Worm (Caenorhabditis elegans): ENCODE results near the gene hlh-27.

Gene hlh-27

DNA sequence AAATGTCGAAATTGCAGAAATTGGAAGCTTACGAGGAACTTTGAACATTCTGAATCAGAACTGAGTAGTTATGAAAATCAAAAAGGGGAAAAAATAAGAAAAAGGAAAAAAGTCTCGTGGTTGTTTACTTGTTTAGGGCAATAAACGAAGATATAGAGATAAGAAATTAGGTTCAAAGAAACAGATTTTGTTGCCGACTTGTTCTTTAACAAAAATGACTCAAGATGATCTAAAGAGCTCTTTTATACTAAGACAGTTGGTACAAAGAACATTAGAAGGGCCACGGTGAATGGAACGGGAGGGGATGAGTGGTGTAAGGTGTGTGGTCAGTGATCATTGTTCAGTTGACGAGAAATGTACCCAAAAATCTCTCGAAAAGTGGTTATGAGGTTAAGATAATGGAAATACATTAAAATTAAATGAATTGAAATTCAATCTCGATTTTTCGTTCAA lies 7.5 kb upstream of the hlh-27 start, which contains the start of gene acdh-2:
Gene acdh-2 (minus strand): TSS at position 51 of the 453 bp plus-strand sequence.
- no peak for TF ChIP-seq pha-4 (tag; optimal IDR thresholded peaks at IDR 0.05)
- TF ChIP-seq hmg-11 (tag; optimal IDR thresholded peaks at IDR 0.05) = no peak
- no peak for TF ChIP-seq nhr-11 (tag; optimal IDR thresholded peaks at IDR 0.05)
- TF ChIP-seq nhr-43 (tag; optimal IDR thresholded peaks at IDR 0.05; ENCODE audit: poor library complexity, severe bottlenecking) = peak; percentile 18
- TF ChIP-seq ceh-9 (tag; optimal IDR thresholded peaks at IDR 0.05) = no peak
- TF ChIP-seq unc-62 (GFP tag; optimal IDR thresholded peaks at IDR 0.05) = no peak
- TF ChIP-seq nhr-67 (tag; optimal IDR thresholded peaks at IDR 0.05) = no peak
- TF ChIP-seq egl-27 (tag; optimal IDR thresholded peaks at IDR 0.05) = no peak
- no peak for TF ChIP-seq lin-15B (tag; optimal IDR thresholded peaks at IDR 0.05)
- TF ChIP-seq pqm-1 (tag; optimal IDR thresholded peaks at IDR 0.05) = no peak
- peak; percentile 35 for TF ChIP-seq nfya-1 (tag; optimal IDR thresholded peaks at IDR 0.05; ENCODE audit: insufficient read depth)

ce11 chrII:5544764-5545163 lies 4.8 kb upstream of the hlh-27 start, which contains the start of gene ins-13:
TSS of gene ins-13 (minus strand) at chrII:5544864.
- no peak for TF ChIP-seq elt-1 (tag; optimal IDR thresholded peaks at IDR 0.05)
- TF ChIP-seq R02D3.7 (tag; optimal IDR thresholded peaks at IDR 0.05) = no peak
- TF ChIP-seq ceh-9 (tag; optimal IDR thresholded peaks at IDR 0.05) = no peak
- no peak for TF ChIP-seq egl-5 (tag; optimal IDR thresholded peaks at IDR 0.05)

ce11 chrII:5544145-5544515 lies 4.1 kb upstream of the hlh-27 start:
- TF ChIP-seq sea-2 (GFP tag; optimal IDR thresholded peaks at IDR 0.05) (no peak), pha-4 (tag; optimal IDR thresholded peaks at IDR 0.05) (peak; percentile 81), mml-1 (tag; optimal IDR thresholded peaks at IDR 0.05) (no peak), ceh-9 (tag; optimal IDR thresholded peaks at IDR 0.05) (no peak), snpc-4 (tag; optimal IDR thresholded peaks at IDR 0.05) (peak; percentile 99), elt-1 (tag; optimal IDR thresholded peaks at IDR 0.05) (no peak), fkh-10 (GFP tag; optimal IDR thresholded peaks at IDR 0.05) (no peak), skn-1 (tag; optimal IDR thresholded peaks at IDR 0.05) (peak; percentile 57), elt-2 (tag; optimal IDR thresholded peaks at IDR 0.05) (peak; percentile 84), nhr-67 (tag; optimal IDR thresholded peaks at IDR 0.05) (no peak), ceh-28 (tag; optimal IDR thresholded peaks at IDR 0.05) (peak; percentile 58), egl-5 (tag; optimal IDR thresholded peaks at IDR 0.05) (peak; percentile 60), nfya-1 (tag; optimal IDR thresholded peaks at IDR 0.05; ENCODE audit: insufficient read depth) (peak; percentile 80), unc-39 (tag; optimal IDR thresholded peaks at IDR 0.05) (no peak), lin-15B (tag; optimal IDR thresholded peaks at IDR 0.05) (peak; percentile 26), ceh-82 (tag; optimal IDR thresholded peaks at IDR 0.05) (no peak), nhr-23 (tag; optimal IDR thresholded peaks at IDR 0.05) (peak; percentile 55), zag-1 (tag; optimal IDR thresholded peaks at IDR 0.05) (no peak), nhr-25 (tag; optimal IDR thresholded peaks at IDR 0.05) (peak; percentile 60), lin-39 (tag; optimal IDR thresholded peaks at IDR 0.05) (peak; percentile 72), nhr-43 (tag; optimal IDR thresholded peaks at IDR 0.05; ENCODE audit: poor library complexity, severe bottlenecking) (peak; percentile 63), unc-62 (GFP tag; optimal IDR thresholded peaks at IDR 0.05) (peak; percentile 51), jun-1 (tag; optimal IDR thresholded peaks at IDR 0.05) (peak; percentile 41), ama-1 (optimal IDR thresholded peaks at IDR 0.05) (peak; percentile 99), pqm-1 (tag; optimal IDR thresholded peaks at IDR 0.05) (peak; percentile 31)

DNA sequence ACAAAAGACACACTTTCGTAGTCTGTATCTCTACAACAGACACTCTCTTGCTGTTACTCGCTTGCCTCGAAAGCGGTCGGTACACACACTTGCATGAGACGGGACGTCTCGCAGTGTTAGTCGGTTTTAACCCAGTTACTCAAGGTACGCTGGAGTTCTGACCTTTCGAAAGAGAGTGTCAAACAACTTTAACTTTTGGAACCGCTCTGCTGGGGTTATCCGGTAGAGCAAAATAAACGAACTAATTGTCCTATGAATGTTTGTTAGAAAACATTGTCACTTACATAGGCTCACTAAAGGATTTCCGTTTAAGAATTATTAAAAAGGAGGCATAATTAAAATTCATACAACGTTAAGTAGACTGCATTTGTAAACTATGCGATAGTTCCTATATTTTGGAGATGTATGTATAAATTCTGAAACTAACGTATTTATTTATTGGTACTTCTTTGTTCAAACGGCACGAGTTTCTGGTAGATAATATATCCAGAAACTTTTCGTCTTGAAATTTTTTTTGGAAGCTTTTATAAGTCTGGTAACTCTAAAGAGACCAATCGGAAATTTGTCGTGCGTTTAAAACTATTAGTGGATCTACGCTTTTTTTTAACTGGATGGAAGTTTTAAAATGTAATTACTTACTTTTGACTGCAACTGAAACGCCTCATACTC lies 3.6 kb upstream of the hlh-27 start:
- TF ChIP-seq mdl-1 (tag; optimal IDR thresholded peaks at IDR 0.05) = peak; percentile 29
- TF ChIP-seq fkh-10 (GFP tag; optimal IDR thresholded peaks at IDR 0.05) = peak; percentile 99
- peak; percentile 98 for TF ChIP-seq jun-1 (tag; optimal IDR thresholded peaks at IDR 0.05)
- TF ChIP-seq skn-1 (tag; optimal IDR thresholded peaks at IDR 0.05) = peak; percentile 95
- TF ChIP-seq sea-2 (GFP tag; optimal IDR thresholded peaks at IDR 0.05) = no peak
- peak; percentile 99 for TF ChIP-seq nhr-25 (tag; optimal IDR thresholded peaks at IDR 0.05)
- peak; percentile 93 for TF ChIP-seq zag-1 (tag; optimal IDR thresholded peaks at IDR 0.05)
- TF ChIP-seq R02D3.7 (tag; optimal IDR thresholded peaks at IDR 0.05) = peak; percentile 90
- TF ChIP-seq lin-15B (tag; optimal IDR thresholded peaks at IDR 0.05) = peak; percentile 85
- TF ChIP-seq nhr-67 (tag; optimal IDR thresholded peaks at IDR 0.05) = peak; percentile 53
- peak; percentile 95 for TF ChIP-seq fkh-2 (tag; optimal IDR thresholded peaks at IDR 0.05)
- TF ChIP-seq unc-62 (GFP tag; optimal IDR thresholded peaks at IDR 0.05) = peak; percentile 81
- no peak for TF ChIP-seq mml-1 (tag; optimal IDR thresholded peaks at IDR 0.05)
- TF ChIP-seq nhr-11 (tag; optimal IDR thresholded peaks at IDR 0.05) = peak; percentile 95
- TF ChIP-seq pqm-1 (tag; optimal IDR thresholded peaks at IDR 0.05) = peak; percentile 94
- TF ChIP-seq ceh-82 (tag; optimal IDR thresholded peaks at IDR 0.05) = peak; percentile 95
- peak; percentile 99 for TF ChIP-seq pha-4 (tag; optimal IDR thresholded peaks at IDR 0.05)
- TF ChIP-seq ztf-4 (tag; optimal IDR thresholded peaks at IDR 0.05) = peak; percentile 91
- no peak for TF ChIP-seq nhr-12 (tag; optimal IDR thresholded peaks at IDR 0.05)
- peak; percentile 94 for TF ChIP-seq ceh-28 (tag; optimal IDR thresholded peaks at IDR 0.05)
- peak; percentile 100 for TF ChIP-seq ama-1 (optimal IDR thresholded peaks at IDR 0.05)
- TF ChIP-seq nhr-76 (tag; optimal IDR thresholded peaks at IDR 0.05) = peak; percentile 52
- peak; percentile 100 for TF ChIP-seq snpc-4 (tag; optimal IDR thresholded peaks at IDR 0.05)
- peak; percentile 67 for TF ChIP-seq daf-12 (tag; optimal IDR thresholded peaks at IDR 0.05)
- peak; percentile 97 for TF ChIP-seq nfya-1 (tag; optimal IDR thresholded peaks at IDR 0.05; ENCODE audit: insufficient read depth)
- peak; percentile 88 for TF ChIP-seq aly-2 (tag; optimal IDR thresholded peaks at IDR 0.05)
- peak; percentile 44 for TF ChIP-seq ZK546.5 (tag; optimal IDR thresholded peaks at IDR 0.05)
- peak; percentile 97 for TF ChIP-seq elt-2 (tag; optimal IDR thresholded peaks at IDR 0.05)
- peak; percentile 97 for TF ChIP-seq lin-39 (tag; optimal IDR thresholded peaks at IDR 0.05)
- TF ChIP-seq nhr-237 (tag; optimal IDR thresholded peaks at IDR 0.05) = peak; percentile 57
- TF ChIP-seq nhr-77 (tag; optimal IDR thresholded peaks at IDR 0.05) = peak; percentile 93
- TF ChIP-seq elt-1 (tag; optimal IDR thresholded peaks at IDR 0.05) = peak; percentile 54
- peak; percentile 61 for TF ChIP-seq ztf-11 (tag; optimal IDR thresholded peaks at IDR 0.05)
- peak; percentile 35 for TF ChIP-seq unc-39 (tag; optimal IDR thresholded peaks at IDR 0.05)
- peak; percentile 90 for TF ChIP-seq fos-1 (tag; optimal IDR thresholded peaks at IDR 0.05)

Data from whole organism, L3 larva.